Worm (Caenorhabditis elegans) whole organism, young adult: ENCODE data around the gene F14F9.6.
A peak's percentile ranks its signal among the peaks of the same experiment; 100 is the strongest.

Experiments used
- B0019.2 ChIP-seq: fragments of 200-800 bp; sonication (Bioruptor generic); conservative IDR thresholded peaks from 2 replicates; pipeline ENCODE4 v1.3.6; 2022; ENCODE audit warnings: missing genetic modification reagents, missing genetic modification characterization, missing compliant biosample characterization
- C17E4.6 ChIP-seq: fragments of 200-800 bp; sonication (Bioruptor generic); IDR thresholded peaks from 2 replicates; pipeline ENCODE4 v1.3.6; 2022; ENCODE audit warnings: missing genetic modification reagents, missing genetic modification characterization, missing compliant biosample characterization
- D2030.7 ChIP-seq: fragments of 200-800 bp; sonication (Bioruptor generic); IDR thresholded peaks from 2 replicates; pipeline ENCODE4 v1.3.6; 2022; ENCODE audit warnings: missing genetic modification reagents, missing genetic modification characterization, missing compliant biosample characterization
- F37B4.10 ChIP-seq: fragments of 200-800 bp; sonication (Bioruptor generic); IDR thresholded peaks from 2 replicates; pipeline ENCODE4 v1.3.6; 2022; ENCODE audit warnings: missing genetic modification characterization, missing compliant biosample characterization
- F39B2.1 ChIP-seq: fragments of 200-800 bp; sonication (Bioruptor generic); IDR thresholded peaks from 2 replicates; pipeline ENCODE4 v1.3.6; 2022; ENCODE audit warnings: missing genetic modification reagents, missing genetic modification characterization, missing compliant biosample characterization
- F49E8.2 ChIP-seq: sonication (generic microtip); optimal IDR thresholded peaks from 3 replicates; lab custom pipeline; 2017; ENCODE audit warnings: missing genetic modification characterization, mild to moderate bottlenecking, missing compliant biosample characterization, antibody characterized with exemption, moderate library complexity; ENCODE audit not compliant: insufficient read depth
- F57A8.1 ChIP-seq: fragments of 200-800 bp; sonication (Bioruptor generic); optimal IDR thresholded peaks from 2 replicates; lab custom pipeline; 2018; ENCODE audit warnings: mild to moderate bottlenecking, missing genetic modification characterization, moderate library complexity, missing compliant biosample characterization
- T26A5.8 ChIP-seq: sonication (generic microtip); optimal IDR thresholded peaks from 2 replicates; lab custom pipeline; 2016; ENCODE audit warnings: missing genetic modification characterization, missing compliant biosample characterization
- akir-1 ChIP-seq: fragments of 200-800 bp; sonication (Bioruptor generic); optimal IDR thresholded peaks from 2 replicates; lab custom pipeline; 2018; ENCODE audit warnings: mild to moderate bottlenecking, missing genetic modification characterization, moderate library complexity, missing compliant biosample characterization
- ama-1 ChIP-seq, 3 experiments: fragments of 150-350 bp in 1 of 3; sonication (generic microtip) in 2 of 3; optimal IDR thresholded peaks; 2 replicates each; lab custom pipeline; 2014 to 2018; ENCODE audit warnings: missing biosample characterization in 2 of 3, missing genetic modification characterization in 2 of 3, missing genetic modification reagents in 2 of 3
- atf-7 ChIP-seq: sonication (generic microtip); optimal IDR thresholded peaks from 2 replicates; lab custom pipeline; 2017; ENCODE audit warnings: mild to moderate bottlenecking, missing genetic modification characterization, missing compliant biosample characterization
- attf-6 ChIP-seq: fragments of 200-800 bp; sonication (Bioruptor generic); IDR thresholded peaks from 2 replicates; pipeline ENCODE4 v1.3.6; 2022; ENCODE audit warnings: missing genetic modification reagents, missing genetic modification characterization, missing compliant biosample characterization
- bed-1 ChIP-seq: fragments of 200-800 bp; sonication (Bioruptor generic); IDR thresholded peaks from 2 replicates; pipeline ENCODE4 v1.3.6; 2022; ENCODE audit warnings: missing genetic modification reagents, missing genetic modification characterization, missing compliant biosample characterization
- cebp-1 ChIP-seq, 2 experiments: fragments of 200-800 bp in 1 of 2; sonication (Bioruptor generic) in 1 of 2; sonication (generic microtip) in 1 of 2; IDR thresholded peaks in 1 of 2; optimal IDR thresholded peaks in 1 of 2; 2 replicates each; pipeline versions ENCODE4 v1.3.6 to Lab custom; 2017 to 2022; ENCODE audit warnings: missing compliant biosample characterization in 2 of 2, missing genetic modification characterization in 2 of 2, mild to moderate bottlenecking in 1 of 2, missing genetic modification reagents in 1 of 2, moderate library complexity in 1 of 2
- ceh-40 ChIP-seq: fragments of 200-800 bp; sonication (Bioruptor generic); IDR thresholded peaks from 2 replicates; pipeline ENCODE4 v1.3.6; 2022; ENCODE audit warnings: missing genetic modification characterization, missing compliant biosample characterization
- egl-44 ChIP-seq: fragments of 200-800 bp; sonication (Bioruptor generic); IDR thresholded peaks from 2 replicates; pipeline ENCODE4 v1.3.6; 2022; ENCODE audit warnings: missing genetic modification reagents, missing genetic modification characterization, missing compliant biosample characterization
- egrh-3 ChIP-seq: fragments of 200-800 bp; sonication (Bioruptor generic); IDR thresholded peaks from 2 replicates; pipeline ENCODE4 v1.3.6; 2022; ENCODE audit warnings: missing genetic modification reagents, missing genetic modification characterization, missing compliant biosample characterization
- ekl-4 ChIP-seq: fragments of 200-800 bp; sonication (Bioruptor generic); IDR thresholded peaks from 2 replicates; pipeline ENCODE4 v1.3.6; 2022; ENCODE audit warnings: missing genetic modification reagents, missing genetic modification characterization, missing compliant biosample characterization
- fkh-3 ChIP-seq: sonication (generic microtip); optimal IDR thresholded peaks from 2 replicates; lab custom pipeline; 2016; ENCODE audit warnings: mild to moderate bottlenecking, missing genetic modification characterization, missing compliant biosample characterization
- him-1 ChIP-seq: sonication (generic microtip); optimal IDR thresholded peaks from 2 replicates; lab custom pipeline; 2016; ENCODE audit warnings: missing genotype, missing genetic modification reagents, missing genetic modification characterization, missing compliant biosample characterization
- hsf-1 ChIP-seq: fragments of 200-800 bp; sonication (Bioruptor generic); IDR thresholded peaks from 2 replicates; pipeline ENCODE4 v1.3.6; 2022; ENCODE audit warnings: missing genetic modification reagents, missing genetic modification characterization, missing compliant biosample characterization
- let-607 ChIP-seq, 2 experiments: fragments of 200-800 bp in 1 of 2; sonication (Bioruptor generic) in 1 of 2; sonication (generic microtip) in 1 of 2; optimal IDR thresholded peaks; 2 replicates each; lab custom pipeline; 2016 to 2018; ENCODE audit warnings: mild to moderate bottlenecking in 2 of 2, missing compliant biosample characterization in 2 of 2, missing genetic modification characterization in 2 of 2, moderate library complexity in 2 of 2, missing genotype in 1 of 2
- lin-54 ChIP-seq: fragments of 200-800 bp; sonication (Bioruptor generic); optimal IDR thresholded peaks from 2 replicates; lab custom pipeline; 2018; ENCODE audit warnings: mild to moderate bottlenecking, missing genetic modification characterization, missing compliant biosample characterization
- lsl-1 ChIP-seq: fragments of 200-800 bp; sonication (Bioruptor generic); optimal IDR thresholded peaks from 2 replicates; lab custom pipeline; 2018; ENCODE audit warnings: mild to moderate bottlenecking, missing genetic modification characterization, moderate library complexity, missing compliant biosample characterization
- mes-4 ChIP-seq: sonication (generic microtip); optimal IDR thresholded peaks from 2 replicates; lab custom pipeline; 2016; ENCODE audit warnings: missing genotype, missing genetic modification characterization, missing compliant biosample characterization
- nhr-27 ChIP-seq: fragments of 200-800 bp; sonication (Bioruptor generic); optimal IDR thresholded peaks from 2 replicates; lab custom pipeline; 2018; ENCODE audit warnings: mild to moderate bottlenecking, missing genetic modification characterization, moderate library complexity, missing compliant biosample characterization
- nhr-80 ChIP-seq: sonication (generic microtip); optimal IDR thresholded peaks from 2 replicates; lab custom pipeline; 2016; ENCODE audit warnings: missing genetic modification characterization, missing compliant biosample characterization
- nhr-90 ChIP-seq: sonication (generic microtip); optimal IDR thresholded peaks from 2 replicates; lab custom pipeline; 2016; ENCODE audit warnings: missing genotype, mild to moderate bottlenecking, missing genetic modification characterization, missing compliant biosample characterization
- pha-4 ChIP-seq: fragments of 150-350 bp; sonication (generic microtip); optimal IDR thresholded peaks from 2 replicates; lab custom pipeline; 2014; ENCODE audit warnings: missing biosample characterization, missing genetic modification reagents, missing genetic modification characterization
- rcor-1 ChIP-seq: fragments of 200-800 bp; sonication (Bioruptor generic); IDR thresholded peaks from 2 replicates; pipeline ENCODE4 v1.3.6; 2022; ENCODE audit warnings: missing genetic modification reagents, missing genetic modification characterization, missing compliant biosample characterization
- tbp1 ChIP-seq: fragments of 200-800 bp; sonication (Bioruptor generic); optimal IDR thresholded peaks from 2 replicates; lab custom pipeline; 2018; ENCODE audit warnings: mild to moderate bottlenecking, missing genetic modification characterization, missing compliant biosample characterization
- tbx-9 ChIP-seq: sonication (generic microtip); optimal IDR thresholded peaks from 2 replicates; lab custom pipeline; 2016; ENCODE audit warnings: borderline replicate concordance, missing genetic modification characterization, inconsistent platforms, missing compliant biosample characterization
- unc-130 ChIP-seq: sonication (generic microtip); optimal IDR thresholded peaks from 2 replicates; lab custom pipeline; 2016; ENCODE audit warnings: missing genetic modification reagents, missing genetic modification characterization, missing compliant biosample characterization
- unc-62 ChIP-seq: fragments of 150-350 bp; optimal IDR thresholded peaks from 2 replicates; lab custom pipeline; 2014; ENCODE audit warnings: missing biosample characterization, missing genetic modification reagents, missing genetic modification characterization
- ztf-3 ChIP-seq: fragments of 200-800 bp; sonication (Bioruptor generic); optimal IDR thresholded peaks from 2 replicates; lab custom pipeline; 2018; ENCODE audit warnings: mild to moderate bottlenecking, missing genetic modification characterization, missing compliant biosample characterization

Gene F14F9.6

DNA sequence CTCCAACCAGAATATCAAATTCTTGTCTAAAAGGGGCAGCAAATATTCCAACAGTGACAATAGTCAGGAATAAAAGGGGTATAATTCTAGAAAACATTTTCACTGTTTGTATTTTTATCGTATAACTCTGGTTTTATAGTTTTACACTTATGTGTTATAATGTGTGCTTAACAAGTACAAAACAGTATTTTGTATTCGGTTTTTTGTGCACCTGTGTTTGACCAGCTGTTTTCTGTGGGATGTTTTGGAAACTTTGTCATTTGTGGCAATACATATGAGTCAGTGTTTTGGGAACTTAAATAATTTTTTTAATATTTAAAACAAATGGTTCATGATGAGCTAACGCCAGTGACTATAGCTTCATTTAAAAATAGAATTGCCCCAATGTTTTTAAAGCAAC is at the start of gene F14F9.6:
Gene F14F9.6, minus strand, starts transcription at position 101 of the 400 bp plus-strand sequence.
- TF ChIP-seq bed-1 (GFP tag; lab: Robert Waterston, UW) (no peak), F49E8.2 (tag; lab: Kevin White, UChicago) (no peak), mes-4 (tag; lab: Kevin White, UChicago) (no peak), lsl-1 (GFP tag; lab: Kevin White, UChicago) (no peak), let-607 (tag; optimal IDR thresholded peaks at IDR 0.05; lab: Kevin White, UChicago) (no peak)

DNA sequence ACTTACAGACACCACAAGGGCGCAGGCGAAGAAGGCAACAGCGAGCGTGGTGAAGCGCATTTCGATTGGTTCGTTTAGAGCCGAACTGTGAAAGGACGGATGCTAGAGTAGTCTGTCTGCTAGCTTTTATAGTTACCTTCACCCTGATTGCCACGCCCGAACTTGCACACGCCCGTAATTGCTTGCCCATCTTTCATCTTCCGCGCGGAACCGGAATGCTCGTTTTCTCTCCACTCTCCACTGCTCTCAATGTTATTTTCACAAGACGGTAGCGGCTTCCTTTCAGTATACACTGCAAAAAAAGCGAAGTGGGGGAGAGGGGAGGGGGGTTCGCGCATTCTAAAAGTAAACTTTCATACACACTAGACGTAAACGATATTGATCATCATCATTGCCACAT is 48.2 kb upstream of the F14F9.6 start, which contains the start of gene abu-8:
Gene abu-8, minus strand, starts transcription at position 101 of the 400 bp plus-strand sequence.
- TF ChIP-seq nhr-90 (no peak), ekl-4 (GFP tag; lab: Robert Waterston, UW) (no peak), tbx-9 (tag; lab: Kevin White, UChicago) (no peak), F57A8.1 (GFP tag; lab: Kevin White, UChicago) (no peak), fkh-3 (no peak), C17E4.6 (no peak), ama-1 (optimal IDR thresholded peaks at IDR 0.05; lab: Kevin White, UChicago) (no peak), ama-1 (GFP tag; optimal IDR thresholded peaks at IDR 0.05; lab: Kevin White, UChicago) (no peak), rcor-1 (GFP tag; lab: Robert Waterston, UW) (no peak), cebp-1 (GFP tag; IDR thresholded peaks at IDR 0.05; lab: Robert Waterston, UW) (no peak), cebp-1 (tag; optimal IDR thresholded peaks at IDR 0.05; lab: Kevin White, UChicago) (no peak), lin-54 (no peak), T26A5.8 (tag; lab: Kevin White, UChicago) (no peak), tbp1 (GFP tag; lab: Kevin White, UChicago) (no peak), B0019.2 (GFP tag; lab: Robert Waterston, UW) (no peak), akir-1 (no peak), ztf-3 (GFP tag; lab: Kevin White, UChicago) (no peak), him-1 (tag; lab: Kevin White, UChicago) (no peak), F39B2.1 (GFP tag; lab: Robert Waterston, UW) (no peak), unc-130 (no peak)

DNA sequence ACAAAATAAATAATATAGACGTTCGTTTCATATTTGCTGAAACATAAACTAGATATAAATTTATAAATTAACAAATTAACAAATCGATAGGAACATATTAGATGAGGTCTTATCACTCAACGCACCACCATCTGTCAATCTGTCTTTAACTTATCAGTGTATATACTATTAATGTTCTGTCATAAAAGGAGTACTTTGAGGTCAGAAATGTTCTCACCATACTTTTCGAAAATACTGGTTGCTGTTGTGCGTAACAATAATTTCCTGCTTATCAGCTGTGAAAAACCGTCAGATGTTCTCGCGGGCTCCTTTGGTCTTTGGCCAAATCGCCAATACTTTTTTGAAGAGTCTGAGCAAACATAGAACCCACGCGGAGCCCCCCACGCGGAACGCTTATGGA is 46.2 kb upstream of the F14F9.6 start, which contains the start of gene C03A7.13:
Gene C03A7.13, minus strand, starts transcription at position 43 of the 400 bp plus-strand sequence.
- TF ChIP-seq nhr-90 (no peak), cebp-1 (GFP tag; IDR thresholded peaks at IDR 0.05; lab: Robert Waterston, UW) (no peak), cebp-1 (tag; optimal IDR thresholded peaks at IDR 0.05; lab: Kevin White, UChicago) (peak; percentile 34), T26A5.8 (tag; lab: Kevin White, UChicago) (no peak), unc-62 (GFP tag; lab: Kevin White, UChicago) (peak; percentile 93), tbp1 (GFP tag; lab: Kevin White, UChicago) (peak; percentile 8), pha-4 (tag; lab: Kevin White, UChicago) (peak; percentile 9), ceh-40 (no peak), let-607 (tag; optimal IDR thresholded peaks at IDR 0.05; lab: Kevin White, UChicago) (peak in 1 of 2 experiments; percentile 30), nhr-27 (no peak), atf-7 (tag; lab: Kevin White, UChicago) (peak; percentile 26), hsf-1 (GFP tag; lab: Robert Waterston, UW) (no peak), D2030.7 (GFP tag; lab: Robert Waterston, UW) (no peak), him-1 (tag; lab: Kevin White, UChicago) (no peak), nhr-80 (peak; percentile 87), attf-6 (GFP tag; lab: Robert Waterston, UW) (no peak), egl-44 (GFP tag; lab: Robert Waterston, UW) (0 out of 2 replicates have a peak, but pooled peaks have one; percentile 29), egrh-3 (GFP tag; lab: Robert Waterston, UW) (no peak), F37B4.10 (GFP tag; lab: Robert Waterston, UW) (no peak), akir-1 (no peak)
